Fruit fly (Drosophila melanogaster) Kc167 (cell line): Measurements from ENCODE around the gene Rb97D.

ENCODE experiments used
- Sin3A ChIP-seq: fragments of >200 bp; optimal IDR thresholded peaks from 2 replicates; lab custom pipeline; 2018; ENCODE audit warnings: missing external identifiers
- h ChIP-seq: fragments of >200 bp; optimal IDR thresholded peaks from 3 replicates; lab custom pipeline; 2018; ENCODE audit warnings: missing external identifiers
- insv ChIP-seq: fragments of >200 bp; optimal IDR thresholded peaks from 3 replicates; lab custom pipeline; 2018; ENCODE audit warnings: missing external identifiers
- psq ChIP-seq: fragments of >200 bp; optimal IDR thresholded peaks from 2 replicates; lab custom pipeline; 2017; ENCODE audit warnings: missing external identifiers
- ttk ChIP-seq: sonication (Bioruptor generic); optimal IDR thresholded peaks from 2 replicates; lab custom pipeline; 2017; ENCODE audit warnings: missing external identifiers

- TF ChIP-seq psq (lab: Kevin White, UChicago) (no peak), Sin3A (lab: Kevin White, UChicago) (no peak), insv (lab: Kevin White, UChicago) (no peak), h (lab: Kevin White, UChicago) (no peak), ttk (lab: Kevin White, UChicago) (no peak)
Observed at dm6 chr3R:26906711-26907510, 31.4 kb upstream of the Rb97D start.
